Worm (Caenorhabditis elegans) whole organism, L2 larva: ENCODE data around the gene sru-40.

Experiments
- F13H6.1 ChIP-seq: sonication (generic microtip); optimal IDR thresholded peaks from 2 replicates; lab custom pipeline; 2016; ENCODE audit warnings: missing genetic modification characterization, missing compliant biosample characterization
- elt-1 ChIP-seq: fragments of 150-350 bp; optimal IDR thresholded peaks from 2 replicates; lab custom pipeline; 2014; ENCODE audit warnings: missing biosample characterization, missing genetic modification characterization
- elt-3 ChIP-seq: sonication (generic microtip); optimal IDR thresholded peaks from 2 replicates; lab custom pipeline; 2017; ENCODE audit warnings: missing biosample characterization, missing genetic modification characterization
- fos-1 ChIP-seq: fragments of 150-350 bp; optimal IDR thresholded peaks from 2 replicates; lab custom pipeline; 2014; ENCODE audit warnings: missing biosample characterization, missing genetic modification characterization
- lin-13 ChIP-seq: fragments of 150-350 bp; optimal IDR thresholded peaks from 2 replicates; lab custom pipeline; 2014; ENCODE audit warnings: missing biosample characterization, missing genetic modification reagents, missing genetic modification characterization
- nhr-23 ChIP-seq: fragments of 150-350 bp; optimal IDR thresholded peaks from 2 replicates; lab custom pipeline; 2014; ENCODE audit warnings: missing biosample characterization, missing genetic modification reagents, missing genetic modification characterization
- nhr-237 ChIP-seq: fragments of 150-350 bp; optimal IDR thresholded peaks from 2 replicates; lab custom pipeline; 2014; ENCODE audit warnings: missing biosample characterization, missing genetic modification characterization
- nhr-25 ChIP-seq: fragments of 150-350 bp; sonication (generic microtip); optimal IDR thresholded peaks from 3 replicates; lab custom pipeline; 2014; ENCODE audit warnings: missing biosample characterization, missing genetic modification characterization
- skn-1 ChIP-seq: sonication (generic microtip); optimal IDR thresholded peaks from 2 replicates; lab custom pipeline; 2017; ENCODE audit warnings: missing biosample characterization, missing genetic modification characterization
- unc-62 ChIP-seq: fragments of 150-350 bp; optimal IDR thresholded peaks from 2 replicates; lab custom pipeline; 2014; ENCODE audit warnings: missing biosample characterization, missing genetic modification reagents, missing genetic modification characterization

ce11 chrV:9853801-9854200, 20.0 kb upstream of the sru-40 start:
- TF ChIP-seq nhr-25 (tag; lab: Kevin White, UChicago) (no peak), nhr-23 (no peak), fos-1 (tag; lab: Kevin White, UChicago) (no peak), nhr-237 (tag; lab: Kevin White, UChicago) (no peak), elt-1 (no peak), skn-1 (tag; lab: Kevin White, UChicago) (no peak), elt-3 (no peak), lin-13 (GFP tag; lab: Kevin White, UChicago) (no peak), unc-62 (GFP tag; lab: Kevin White, UChicago) (no peak), F13H6.1 (tag; lab: Kevin White, UChicago) (no peak)
